Worm (Caenorhabditis elegans) whole organism, L4/young adult: ENCODE data around the gene F09E5.8.

Experiments
- W03F9.2 ChIP-seq: fragments of 150-350 bp; optimal IDR thresholded peaks from 2 replicates; lab custom pipeline; 2014; ENCODE audit warnings: missing biosample characterization, missing genetic modification characterization
- dao-5 ChIP-seq: sonication (generic microtip); optimal IDR thresholded peaks from 2 replicates; lab custom pipeline; 2016; ENCODE audit warnings: missing genotype, missing genetic modification characterization, moderate library complexity, missing compliant biosample characterization
- him-1 ChIP-seq: sonication (generic microtip); optimal IDR thresholded peaks from 2 replicates; lab custom pipeline; 2016; ENCODE audit warnings: missing genotype, missing genetic modification reagents, missing genetic modification characterization, missing compliant biosample characterization

- TF ChIP-seq him-1 (tag; lab: Kevin White, UChicago) (no peak), dao-5 (tag; lab: Kevin White, UChicago) (no peak), W03F9.2 (tag; lab: Kevin White, UChicago) (no peak)
Observed at ce11 chrII:5377467-5378238, 27.2 kb downstream of the F09E5.8 start, which contains the start of gene prdx-2.
